Worm (Caenorhabditis elegans): ENCODE data around the gene mtm-3.

DNA sequence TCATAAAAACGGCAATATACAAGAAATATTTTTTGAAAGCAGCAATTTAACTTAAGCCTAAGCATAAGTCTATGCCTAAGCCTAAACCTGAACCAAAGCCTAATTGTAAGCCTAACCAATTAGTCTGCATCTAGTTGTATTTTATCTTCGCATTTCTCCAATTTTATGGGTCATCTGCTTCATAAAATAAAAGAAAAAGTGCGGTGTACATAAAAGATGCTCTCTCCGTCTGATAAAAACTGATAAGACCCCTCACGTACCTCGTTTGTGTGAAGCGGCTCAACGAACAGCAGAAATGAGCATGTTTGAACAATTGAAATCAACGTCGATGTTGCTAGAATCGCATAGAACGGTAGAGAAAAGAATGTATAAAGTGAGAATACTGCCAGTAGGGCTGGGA lies 15.2 kb downstream of the mtm-3 start:
- no peak for TF ChIP-seq dao-5 (tag; optimal IDR thresholded peaks at IDR 0.05)
- TF ChIP-seq W03F9.2 (tag; optimal IDR thresholded peaks at IDR 0.05): no peak
